Fruit fly (Drosophila melanogaster) whole organism, prepupa: ENCODE measurements around the gene CG33269.

Experiments used
- CG10631 ChIP-seq: fragments of 200-800 bp; sonication (Bioruptor generic); optimal IDR thresholded peaks from 2 replicates; lab custom pipeline; 2016; ENCODE audit warnings: missing biosample characterization, missing genetic modification characterization
- CG10669 ChIP-seq: fragments of 200-800 bp; sonication (Bioruptor generic); optimal IDR thresholded peaks from 3 replicates; lab custom pipeline; 2018; ENCODE audit warnings: missing biosample characterization, mild to moderate bottlenecking, missing genetic modification characterization, moderate library complexity
- CG11294 ChIP-seq: fragments of 200-800 bp; sonication (Bioruptor generic); IDR thresholded peaks from 2 replicates; pipeline ENCODE4 v1.3.6; 2022; ENCODE audit warnings: missing biosample characterization, missing genetic modification characterization
- CG11762 ChIP-seq: fragments of 200-800 bp; sonication (Bioruptor generic); optimal IDR thresholded peaks from 3 replicates; lab custom pipeline; 2016; ENCODE audit warnings: missing biosample characterization, missing genetic modification characterization; ENCODE audit not compliant: insufficient read depth
- CG11902 ChIP-seq: fragments of 200-800 bp; sonication (Bioruptor generic); optimal IDR thresholded peaks from 3 replicates; lab custom pipeline; 2016; ENCODE audit warnings: missing biosample characterization, missing genetic modification characterization
- CG15336 ChIP-seq: fragments of 200-800 bp; sonication (Bioruptor generic); IDR thresholded peaks from 2 replicates; pipeline ENCODE4 v1.3.6; 2022; ENCODE audit warnings: missing biosample characterization, missing genetic modification characterization
- CG1621 ChIP-seq: fragments of 200-800 bp; sonication (Bioruptor generic); optimal IDR thresholded peaks from 3 replicates; lab custom pipeline; 2018; ENCODE audit warnings: missing biosample characterization, mild to moderate bottlenecking, missing genetic modification characterization
- CG16779 ChIP-seq: fragments of 200-800 bp; sonication (Bioruptor generic); optimal IDR thresholded peaks from 3 replicates; lab custom pipeline; 2017; ENCODE audit warnings: missing biosample characterization, mild to moderate bottlenecking, missing genetic modification characterization
- CG31627 ChIP-seq: fragments of 200-800 bp; sonication (Bioruptor generic); optimal IDR thresholded peaks from 3 replicates; lab custom pipeline; 2016; ENCODE audit warnings: missing biosample characterization, missing genetic modification characterization
- CG32006 ChIP-seq: fragments of 200-800 bp; sonication (Bioruptor generic); optimal IDR thresholded peaks from 3 replicates; lab custom pipeline; 2017; ENCODE audit warnings: missing biosample characterization, mild to moderate bottlenecking, missing genetic modification characterization
- CG34406 ChIP-seq: fragments of 200-800 bp; sonication (Bioruptor generic); optimal IDR thresholded peaks from 3 replicates; lab custom pipeline; 2016; ENCODE audit warnings: missing biosample characterization, missing genetic modification characterization
- CG3919 ChIP-seq: fragments of 200-800 bp; sonication (Bioruptor generic); optimal IDR thresholded peaks from 3 replicates; lab custom pipeline; 2016; ENCODE audit warnings: missing biosample characterization, missing genetic modification characterization
- CG4318 ChIP-seq: fragments of 200-800 bp; sonication (Bioruptor generic); optimal IDR thresholded peaks from 3 replicates; lab custom pipeline; 2017; ENCODE audit warnings: missing biosample characterization, mild to moderate bottlenecking, missing genetic modification characterization
- CG6276 ChIP-seq: fragments of 200-800 bp; sonication (Bioruptor generic); optimal IDR thresholded peaks from 2 replicates; lab custom pipeline; 2017; ENCODE audit warnings: missing biosample characterization, mild to moderate bottlenecking, missing genetic modification characterization
- CG6792 ChIP-seq: fragments of 200-800 bp; sonication (Bioruptor generic); optimal IDR thresholded peaks from 3 replicates; lab custom pipeline; 2016; ENCODE audit warnings: missing biosample characterization, missing genetic modification characterization
- CG6808 ChIP-seq: fragments of 200-800 bp; sonication (Bioruptor generic); optimal IDR thresholded peaks from 3 replicates; lab custom pipeline; 2017; ENCODE audit warnings: missing biosample characterization, missing genetic modification characterization, mild to moderate bottlenecking, moderate library complexity, missing genetic modification reagents
- CG6854 ChIP-seq: fragments of 200-800 bp; sonication (Bioruptor generic); optimal IDR thresholded peaks from 2 replicates; lab custom pipeline; 2017; ENCODE audit warnings: missing biosample characterization, mild to moderate bottlenecking, missing genetic modification characterization
- CG7368 ChIP-seq: fragments of 200-800 bp; sonication (Bioruptor generic); optimal IDR thresholded peaks from 3 replicates; lab custom pipeline; 2016; ENCODE audit warnings: missing biosample characterization, missing genetic modification characterization
- CG8119 ChIP-seq: fragments of 200-800 bp; sonication (Bioruptor generic); IDR thresholded peaks from 3 replicates; pipeline ENCODE4 v1.3.6; 2022; ENCODE audit warnings: missing biosample characterization, missing genetic modification characterization
- CG8319 ChIP-seq: fragments of 200-800 bp; sonication (Bioruptor generic); optimal IDR thresholded peaks from 3 replicates; lab custom pipeline; 2016; ENCODE audit warnings: missing biosample characterization, missing genetic modification characterization
- CG8632 ChIP-seq: fragments of 200-800 bp; sonication (Bioruptor generic); optimal IDR thresholded peaks from 3 replicates; lab custom pipeline; 2016; ENCODE audit warnings: missing biosample characterization, missing genetic modification characterization
- CG9139 ChIP-seq: fragments of 200-800 bp; sonication (Bioruptor generic); optimal IDR thresholded peaks from 3 replicates; lab custom pipeline; 2017; ENCODE audit warnings: missing biosample characterization, mild to moderate bottlenecking, missing genetic modification characterization
- Eip78C ChIP-seq: fragments of 200-800 bp; sonication (Bioruptor generic); peaks from one replicate; lab custom pipeline; 2016; ENCODE audit warnings: missing biosample characterization, missing genetic modification characterization
- Eip93F ChIP-seq: fragments of 200-800 bp; sonication (Bioruptor generic); optimal IDR thresholded peaks from 2 replicates; lab custom pipeline; 2016; ENCODE audit warnings: missing biosample characterization, mild to moderate bottlenecking, missing genetic modification characterization
- Gug ChIP-seq: fragments of 200-800 bp; sonication (Bioruptor generic); IDR thresholded peaks from 2 replicates; pipeline ENCODE4 v1.3.6; 2022; ENCODE audit warnings: missing biosample characterization, missing genetic modification characterization
- Hr38 ChIP-seq: sonication (Bioruptor generic); optimal IDR thresholded peaks from 2 replicates; lab custom pipeline; 2016; ENCODE audit warnings: missing biosample characterization, missing genetic modification characterization
- Hr39 ChIP-seq: fragments of 200-800 bp; sonication (Bioruptor generic); optimal IDR thresholded peaks from 2 replicates; lab custom pipeline; 2016; ENCODE audit warnings: missing biosample characterization, missing genetic modification characterization
- Hr4 ChIP-seq: fragments of 200-800 bp; sonication (Bioruptor generic); optimal IDR thresholded peaks from 3 replicates; lab custom pipeline; 2016; ENCODE audit warnings: missing biosample characterization, missing genetic modification characterization
- Lpt ChIP-seq: fragments of 200-800 bp; sonication (Bioruptor generic); optimal IDR thresholded peaks from 3 replicates; lab custom pipeline; 2016; ENCODE audit warnings: missing biosample characterization, missing genetic modification characterization
- Met ChIP-seq: fragments of 200-800 bp; sonication (Bioruptor generic); optimal IDR thresholded peaks from 3 replicates; lab custom pipeline; 2016; ENCODE audit warnings: missing biosample characterization, missing genetic modification characterization
- Smox ChIP-seq: fragments of 200-800 bp; sonication (Bioruptor generic); optimal IDR thresholded peaks from 3 replicates; lab custom pipeline; 2016; ENCODE audit warnings: missing biosample characterization, missing genetic modification characterization
- Sox102F ChIP-seq: fragments of 200-800 bp; sonication (Bioruptor generic); optimal IDR thresholded peaks from 2 replicates; lab custom pipeline; 2016; ENCODE audit warnings: missing biosample characterization, mild to moderate bottlenecking, missing genetic modification characterization
- Sox14 ChIP-seq: fragments of 200-800 bp; sonication (Bioruptor generic); optimal IDR thresholded peaks from 3 replicates; lab custom pipeline; 2016; ENCODE audit warnings: missing biosample characterization, missing genetic modification characterization
- Sox15 ChIP-seq: fragments of 200-800 bp; sonication (Bioruptor generic); optimal IDR thresholded peaks from 3 replicates; lab custom pipeline; 2016; ENCODE audit warnings: missing biosample characterization, missing genetic modification characterization
- acj6 ChIP-seq: fragments of 200-800 bp; sonication (Bioruptor generic); optimal IDR thresholded peaks from 3 replicates; lab custom pipeline; 2016; ENCODE audit warnings: missing biosample characterization, missing genetic modification characterization
- cyc ChIP-seq: fragments of 200-800 bp; sonication (Bioruptor generic); optimal IDR thresholded peaks from 3 replicates; lab custom pipeline; 2016; ENCODE audit warnings: missing biosample characterization, missing genetic modification characterization
- dac ChIP-seq: fragments of 200-800 bp; sonication (Bioruptor generic); optimal IDR thresholded peaks from 2 replicates; lab custom pipeline; 2017; ENCODE audit warnings: missing biosample characterization, mild to moderate bottlenecking, missing genetic modification characterization
- eg ChIP-seq: fragments of 200-800 bp; sonication (Bioruptor generic); IDR thresholded peaks from 3 replicates; pipeline ENCODE4 v1.3.6; 2022; ENCODE audit warnings: missing biosample characterization, missing genetic modification characterization
- fd85E ChIP-seq: fragments of 200-800 bp; sonication (Bioruptor generic); optimal IDR thresholded peaks from 3 replicates; lab custom pipeline; 2016; ENCODE audit warnings: missing biosample characterization, missing genetic modification characterization
- lz ChIP-seq: fragments of 200-800 bp; sonication (Bioruptor generic); optimal IDR thresholded peaks from 3 replicates; lab custom pipeline; 2016; ENCODE audit warnings: missing biosample characterization, missing genetic modification characterization
- net ChIP-seq: fragments of 200-800 bp; sonication (Bioruptor generic); optimal IDR thresholded peaks from 3 replicates; lab custom pipeline; 2016; ENCODE audit warnings: missing biosample characterization, missing genetic modification characterization
- pdm3 ChIP-seq: fragments of 200-800 bp; sonication (Bioruptor generic); optimal IDR thresholded peaks from 3 replicates; lab custom pipeline; 2016; ENCODE audit warnings: missing biosample characterization, missing genetic modification characterization
- salr ChIP-seq, 2 experiments: fragments of 200-800 bp; sonication (Bioruptor generic); optimal IDR thresholded peaks; 3 replicates each; lab custom pipeline; 2016 to 2018; ENCODE audit warnings: missing biosample characterization in 2 of 2, missing genetic modification characterization in 2 of 2, mild to moderate bottlenecking in 1 of 2
- ss ChIP-seq, 2 experiments: fragments of 200-800 bp; sonication (Bioruptor generic); optimal IDR thresholded peaks; 2 replicates in 1 of 2; 3 replicates in 1 of 2; lab custom pipeline; 2017 to 2018; ENCODE audit warnings: mild to moderate bottlenecking in 2 of 2, missing biosample characterization in 2 of 2, missing genetic modification characterization in 2 of 2, moderate library complexity in 1 of 2
- topi ChIP-seq: fragments of 200-800 bp; sonication (Bioruptor generic); optimal IDR thresholded peaks from 3 replicates; lab custom pipeline; 2016; ENCODE audit warnings: missing biosample characterization, missing genetic modification characterization
- vri ChIP-seq: fragments of 200-800 bp; sonication (Bioruptor generic); optimal IDR thresholded peaks from 3 replicates; lab custom pipeline; 2016; ENCODE audit warnings: missing biosample characterization, mild to moderate bottlenecking, missing genetic modification characterization

The CG33269 gene

DNA sequence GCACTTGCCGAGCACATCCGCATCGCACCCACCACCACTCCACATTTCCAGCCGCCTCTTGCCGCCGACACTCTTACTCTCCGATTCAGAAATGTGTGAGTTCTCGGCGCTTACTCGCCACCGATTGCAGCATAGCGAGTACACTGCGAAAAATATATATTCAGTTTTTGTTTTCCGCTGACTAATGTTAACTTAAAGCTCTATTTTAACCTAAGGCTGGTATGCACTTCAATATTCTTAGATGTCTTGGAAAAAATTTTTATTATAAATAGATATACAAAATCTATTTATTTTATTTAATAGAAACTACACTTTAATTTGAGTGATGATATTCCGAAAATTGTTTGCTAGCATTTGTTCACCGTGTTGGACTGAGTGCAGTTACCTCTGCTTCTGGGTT lies 17.3 kb upstream of the CG33269 start (continued):
- TF ChIP-seq fd85E (GFP tag; lab: Kevin White, UChicago) = no peak
- no peak for TF ChIP-seq salr (GFP tag; optimal IDR thresholded peaks at IDR 0.05; lab: Kevin White, UChicago)
- peak; percentile 1 for TF ChIP-seq CG4318 (GFP tag; lab: Kevin White, UChicago)
- TF ChIP-seq CG8632 (GFP tag; lab: Kevin White, UChicago) = peak; percentile 11
- no peak for TF ChIP-seq CG9139 (GFP tag; lab: Kevin White, UChicago)
- 0 out of 3 replicates have a peak, but pooled peaks have one; percentile 19 for TF ChIP-seq eg (GFP tag; lab: Robert Waterston, UW)
- TF ChIP-seq net (GFP tag; lab: Kevin White, UChicago) = peak; percentile 7

DNA sequence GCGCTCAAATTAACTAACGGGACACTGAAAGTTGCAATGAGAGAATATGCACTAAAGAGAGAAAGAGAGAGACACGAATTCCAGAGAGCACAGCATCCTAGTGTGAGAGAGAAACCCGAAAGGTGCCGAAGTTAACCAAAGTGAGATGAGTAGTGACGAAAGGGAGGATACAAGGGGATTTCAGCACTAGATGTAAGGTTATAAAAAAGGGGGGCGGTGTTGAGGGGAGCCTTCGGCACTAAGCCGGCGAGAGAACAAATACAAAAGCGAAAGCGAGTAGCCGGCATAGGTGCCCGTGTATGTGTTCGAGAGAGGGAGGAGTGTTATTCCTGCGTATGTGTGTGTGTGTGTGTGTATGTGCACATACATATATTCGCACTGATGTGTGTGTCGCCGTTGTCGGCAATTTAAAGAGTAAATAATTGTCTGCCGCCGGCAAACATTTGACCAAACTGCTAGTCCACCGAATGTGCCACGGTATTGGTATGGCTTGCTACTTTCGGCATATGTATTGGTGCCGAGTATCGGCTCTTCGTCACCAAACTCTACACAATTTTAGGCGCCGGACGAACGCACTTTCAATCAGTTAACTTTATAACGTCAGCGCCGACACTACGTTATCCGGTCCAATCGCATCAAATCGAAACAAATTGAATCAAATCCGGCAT lies 14.7 kb upstream of the CG33269 start, which contains the start of gene CG7368:
Gene CG7368 (plus strand): TSS at position 618 of the 668 bp plus-strand sequence.
- TF ChIP-seq CG7368 = peak; percentile 44
- no peak for TF ChIP-seq net (GFP tag; lab: Kevin White, UChicago)
- TF ChIP-seq CG8119 (GFP tag; lab: Robert Waterston, UW) = no peak
- no peak for TF ChIP-seq ss (GFP tag; optimal IDR thresholded peaks at IDR 0.05; lab: Kevin White, UChicago)
- no peak for TF ChIP-seq CG8319 (GFP tag; lab: Kevin White, UChicago)
- no peak for TF ChIP-seq CG16779 (tag; lab: Kevin White, UChicago)
- TF ChIP-seq CG6854 = no peak
- TF ChIP-seq CG11762 (GFP tag; lab: Kevin White, UChicago) = no peak
- TF ChIP-seq Eip78C (GFP tag; lab: Kevin White, UChicago) = peak; percentile 34
- TF ChIP-seq CG10631 = no peak

DNA sequence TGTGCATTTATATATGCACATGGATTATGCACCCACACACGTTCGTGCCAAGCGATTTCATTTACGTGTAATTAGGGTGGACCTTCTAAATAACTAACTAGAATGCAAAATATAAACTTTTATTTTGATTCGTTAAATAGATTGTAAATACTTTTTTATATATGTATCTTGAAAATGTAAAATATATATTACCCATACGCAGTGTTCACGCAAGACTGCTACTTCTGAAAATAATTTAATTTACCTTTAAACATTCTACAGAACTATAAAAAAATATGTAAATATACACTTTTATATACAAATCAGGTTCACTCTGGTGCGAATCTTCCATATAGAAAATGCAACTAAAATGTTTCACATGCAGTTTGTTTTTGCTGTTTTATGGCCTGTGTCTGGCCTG lies 11.8 kb upstream of the CG33269 start:
- TF ChIP-seq CG31627 (GFP tag; lab: Kevin White, UChicago) (no peak), Gug (peak; percentile 33; the same call in 1 of the 2 replicates), pdm3 (GFP tag; lab: Kevin White, UChicago) (peak; percentile 26), CG11762 (GFP tag; lab: Kevin White, UChicago) (no peak), CG11294 (GFP tag; lab: Robert Waterston, UW) (no peak), Hr39 (no peak), CG4318 (GFP tag; lab: Kevin White, UChicago) (peak; percentile 2), CG6808 (GFP tag; lab: Kevin White, UChicago) (peak; percentile 29), Lpt (GFP tag; lab: Kevin White, UChicago) (peak; percentile 11), Hr4 (GFP tag; lab: Kevin White, UChicago) (peak; percentile 42), dac (no peak), CG34406 (GFP tag; lab: Kevin White, UChicago) (peak; percentile 22), Eip78C (GFP tag; lab: Kevin White, UChicago) (peak; percentile 62), Eip93F (GFP tag; lab: Kevin White, UChicago) (no peak), Sox102F (GFP tag; lab: Kevin White, UChicago) (no peak), CG11902 (GFP tag; lab: Kevin White, UChicago) (no peak), CG15336 (GFP tag; lab: Robert Waterston, UW) (peak; percentile 75), lz (GFP tag; lab: Kevin White, UChicago) (no peak), Smox (GFP tag; lab: Kevin White, UChicago) (no peak), CG6792 (GFP tag; lab: Kevin White, UChicago) (no peak), ss (GFP tag; optimal IDR thresholded peaks at IDR 0.05; lab: Kevin White, UChicago) (peak in 1 of 2 experiments; percentile 45), Hr38 (GFP tag; lab: Kevin White, UChicago) (no peak), Met (no peak), Sox14 (GFP tag; lab: Kevin White, UChicago) (no peak), CG9139 (GFP tag; lab: Kevin White, UChicago) (no peak), CG6276 (GFP tag; lab: Kevin White, UChicago) (peak; percentile 43), CG32006 (GFP tag; lab: Kevin White, UChicago) (peak; percentile 56), cyc (no peak), topi (no peak), vri (GFP tag; lab: Kevin White, UChicago) (no peak), CG8632 (GFP tag; lab: Kevin White, UChicago) (peak; percentile 23), eg (GFP tag; lab: Robert Waterston, UW) (0 out of 3 replicates have a peak, but pooled peaks have one; percentile 54), CG1621 (no peak), CG10669 (GFP tag; lab: Kevin White, UChicago) (peak; percentile 26), net (GFP tag; lab: Kevin White, UChicago) (peak; percentile 9), Sox15 (GFP tag; lab: Kevin White, UChicago) (no peak), CG6854 (no peak), acj6 (GFP tag; lab: Kevin White, UChicago) (peak; percentile 21), CG3919 (peak; percentile 33)
